Worm (Caenorhabditis elegans) whole organism, L4/young adult: ENCODE measurements around the gene T21D12.7.

Source experiments
- W03F9.2 ChIP-seq: fragments of 150-350 bp; optimal IDR thresholded peaks from 2 replicates; lab custom pipeline; 2014; ENCODE audit warnings: missing biosample characterization, missing genetic modification characterization
- dao-5 ChIP-seq: sonication (generic microtip); optimal IDR thresholded peaks from 2 replicates; lab custom pipeline; 2016; ENCODE audit warnings: missing genotype, missing genetic modification characterization, moderate library complexity, missing compliant biosample characterization
- him-1 ChIP-seq: sonication (generic microtip); optimal IDR thresholded peaks from 2 replicates; lab custom pipeline; 2016; ENCODE audit warnings: missing genotype, missing genetic modification reagents, missing genetic modification characterization, missing compliant biosample characterization

Gene T21D12.7

DNA sequence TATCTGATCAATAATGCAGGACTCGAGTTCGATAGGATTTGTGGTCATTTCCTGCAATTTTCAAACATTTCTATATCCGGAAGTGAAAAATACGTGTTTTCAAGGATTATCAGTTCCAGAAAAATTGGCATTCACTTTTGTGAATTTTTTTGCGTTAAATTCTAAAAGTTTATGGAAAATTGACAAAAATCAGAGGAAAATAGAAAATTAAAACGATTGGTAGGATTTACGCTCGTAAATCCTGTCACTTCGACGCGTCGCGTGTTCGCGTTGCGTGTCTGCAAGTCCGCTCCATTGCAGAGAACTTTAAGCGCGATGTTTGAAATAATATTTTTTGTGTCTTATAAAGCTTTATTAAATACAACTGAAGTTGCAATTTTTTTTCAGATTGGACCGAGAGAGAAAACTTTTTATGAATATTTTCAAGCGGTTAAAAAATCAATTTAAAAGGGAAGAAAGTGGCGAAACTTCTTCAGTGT, 35.8 kb downstream of the T21D12.7 start, which contains the start of gene rcat-1:
rcat-1 (minus strand) TSS at position 51 of the 479 bp plus-strand sequence.
- TF ChIP-seq dao-5: no peak
- peak; percentile 56 for TF ChIP-seq W03F9.2 (tag; lab: Kevin White, UChicago)
- no peak for TF ChIP-seq him-1

DNA sequence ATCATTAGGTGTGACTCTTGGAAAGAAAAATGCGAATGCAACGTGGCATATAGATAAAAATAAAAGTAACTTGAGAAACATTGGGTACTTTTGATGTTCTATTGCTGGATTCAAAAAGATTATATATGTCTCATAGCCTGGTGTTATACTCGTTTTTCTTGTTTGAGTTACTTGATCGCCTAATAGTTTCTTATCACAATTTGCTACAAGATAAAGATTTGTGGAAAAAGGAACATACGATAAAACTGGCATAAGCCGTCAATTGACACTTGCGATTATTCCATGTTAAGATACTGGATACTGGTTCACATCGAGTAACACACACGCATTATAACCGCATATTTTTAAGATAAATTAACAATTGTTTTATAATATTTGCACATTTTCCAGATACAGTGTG, 38.8 kb downstream of the T21D12.7 start, which contains the start of gene grl-19:
grl-19 (minus strand) TSS at position 101 of the 400 bp plus-strand sequence.
- no peak for TF ChIP-seq dao-5
- TF ChIP-seq W03F9.2 (tag; lab: Kevin White, UChicago): no peak
- TF ChIP-seq him-1: no peak

DNA sequence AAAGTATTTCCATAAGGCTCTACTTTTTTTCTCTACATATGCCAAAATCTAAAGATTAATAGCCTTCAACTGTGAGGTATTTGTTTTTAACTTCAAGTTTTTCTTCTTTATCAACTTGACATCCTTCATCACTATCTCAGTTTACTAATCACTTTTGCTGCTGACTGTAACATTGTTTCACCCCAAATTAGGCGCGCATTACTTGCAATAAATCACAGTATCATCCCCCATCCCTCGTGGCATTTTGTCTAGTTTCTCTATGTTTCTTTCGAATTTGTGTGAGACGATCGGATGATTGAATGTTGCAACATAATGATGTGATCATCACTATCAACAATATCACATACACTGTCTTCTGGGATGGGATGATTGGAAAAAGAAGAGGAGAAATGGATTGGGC, 43.8 kb downstream of the T21D12.7 start:
- no peak for TF ChIP-seq W03F9.2 (tag; lab: Kevin White, UChicago)
- TF ChIP-seq dao-5: no peak
- TF ChIP-seq him-1: no peak

ce11 chrIV:244843-245242, 46.4 kb downstream of the T21D12.7 start, which contains the start of gene aass-1:
TSS of gene aass-1 (plus strand) at chrIV:245143.
- TF ChIP-seq him-1 (no peak), dao-5 (no peak), W03F9.2 (tag; lab: Kevin White, UChicago) (no peak)

- TF ChIP-seq W03F9.2 (tag; lab: Kevin White, UChicago) (no peak), dao-5 (no peak), him-1 (no peak)
Observed at ce11 chrIV:244278-244677, 47.0 kb downstream of the T21D12.7 start.

- TF ChIP-seq him-1 (no peak), dao-5 (no peak), W03F9.2 (tag; lab: Kevin White, UChicago) (no peak)
Observed at ce11 chrIV:240257-240754, 51.0 kb downstream of the T21D12.7 start, which contains the start of the genes fnta-1 and cogc-8. TSS of gene fnta-1 (minus strand) at chrIV:240307. TSS of gene cogc-8 (plus strand) at chrIV:240451.
